Worm (Caenorhabditis elegans) whole organism, early embryonic: ENCODE measurements around the gene B0281.5.

ENCODE experiments used
- B0310.2 ChIP-seq: sonication (generic microtip); optimal IDR thresholded peaks from 2 replicates; lab custom pipeline; 2016; ENCODE audit warnings: mild to moderate bottlenecking, missing genetic modification characterization, missing compliant biosample characterization
- ama-1 ChIP-seq: fragments of 150-350 bp; optimal IDR thresholded peaks from 2 replicates; lab custom pipeline; 2014
- ceh-13 ChIP-seq: fragments of 200-800 bp; sonication (Bioruptor generic); optimal IDR thresholded peaks from 2 replicates; lab custom pipeline; 2018; ENCODE audit warnings: mild to moderate bottlenecking, missing genetic modification characterization, missing compliant biosample characterization
- flt-1 ChIP-seq: fragments of 200-800 bp; sonication (Bioruptor generic); IDR thresholded peaks from 2 replicates; pipeline ENCODE4 v1.3.6; 2022; ENCODE audit warnings: missing genetic modification characterization, missing compliant biosample characterization
- hmg-4 ChIP-seq: fragments of 200-800 bp; sonication (Bioruptor generic); optimal IDR thresholded peaks from 2 replicates; lab custom pipeline; 2018; ENCODE audit warnings: mild to moderate bottlenecking, missing genetic modification characterization, missing compliant biosample characterization
- sea-1 ChIP-seq: fragments of 200-800 bp; sonication (Bioruptor generic); conservative IDR thresholded peaks from 2 replicates; pipeline ENCODE4 v1.3.6; 2022; ENCODE audit warnings: missing genetic modification characterization, missing compliant biosample characterization
- tbx-11 ChIP-seq: fragments of 200-800 bp; sonication (Bioruptor generic); IDR thresholded peaks from 2 replicates; pipeline ENCODE4 v1.3.6; 2022; ENCODE audit warnings: missing genetic modification characterization, missing compliant biosample characterization
- tbx-37 ChIP-seq: fragments of 200-800 bp; sonication (Bioruptor generic); conservative IDR thresholded peaks from 2 replicates; pipeline ENCODE4 v1.3.6; 2022; ENCODE audit warnings: missing genetic modification reagents, missing genetic modification characterization, missing compliant biosample characterization
- tra-4 ChIP-seq: sonication (generic microtip); optimal IDR thresholded peaks from 2 replicates; lab custom pipeline; 2017; ENCODE audit warnings: missing genetic modification characterization, missing compliant biosample characterization

DNA sequence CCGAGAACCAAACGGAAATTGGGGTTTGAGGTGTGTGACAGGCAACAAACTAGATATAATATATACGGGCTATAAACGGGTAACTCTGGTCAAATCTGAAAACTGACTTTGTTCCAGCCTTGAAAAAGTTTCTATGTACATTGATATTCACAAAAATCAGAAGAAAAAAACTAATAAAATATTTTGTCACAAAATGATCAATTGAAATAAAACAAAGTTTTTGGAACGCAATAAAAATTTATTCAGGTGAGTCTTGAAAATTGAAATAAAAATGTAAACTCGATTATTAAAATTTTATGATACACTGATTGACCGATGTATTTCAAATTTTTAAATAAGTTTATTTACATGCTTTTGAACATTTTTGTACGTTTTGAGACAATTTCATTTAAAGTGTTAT, 1.6 kb upstream of the B0281.5 start, which contains the start of gene B0281.6:
- TF ChIP-seq flt-1 (GFP tag; lab: Robert Waterston, UW) (no peak), ama-1 (no peak), tbx-11 (GFP tag; lab: Robert Waterston, UW) (no peak), tbx-37 (GFP tag; lab: Robert Waterston, UW) (no peak), tra-4 (tag; lab: Kevin White, UChicago) (no peak), sea-1 (GFP tag; lab: Robert Waterston, UW) (no peak), ceh-13 (GFP tag; lab: Kevin White, UChicago) (no peak), B0310.2 (tag; lab: Kevin White, UChicago) (no peak), hmg-4 (GFP tag; lab: Kevin White, UChicago) (no peak)
